In genomic region chr3L:6312029-6312623, dm6 we compare ENCODE assay signal across 4 fruit fly cellular contexts.
TF ChIP-seq lines count a peak whose summit lies in the region.

No protein-coding gene starts in this region.

- TF ChIP-seq CTCF in whole organism, embryonic (GFP tag; optimal IDR thresholded peaks at IDR 0.05; lab: Kevin White, UChicago): no peak

TF ChIP-seq in whole organism, embryonic, 481 proteins besides CTCF, POLR2A, EP300 and RAD21 (continues in another document):
- TF ChIP-seq Hand (GFP tag; optimal IDR thresholded peaks at IDR 0.05; lab: Kevin White, UChicago) (no peak), gem (tag; optimal IDR thresholded peaks at IDR 0.05; lab: Kevin White, UChicago) (peak; percentile 34), CG2875 (GFP tag; optimal IDR thresholded peaks at IDR 0.05; lab: Kevin White, UChicago) (peak; percentile 15), phol (tag; optimal IDR thresholded peaks at IDR 0.05; lab: Kevin White, UChicago) (peak; percentile 9), CG31441 (GFP tag; IDR thresholded peaks at IDR 0.05; lab: Robert Waterston, UW) (0 out of 2 replicates have a peak, but pooled peaks have one; percentile 11), Xrp1 (GFP tag; IDR thresholded peaks at IDR 0.05; lab: Robert Waterston, UW) (peak; percentile 34; the same call in 1 of the 2 replicates), CG1603 (tag; optimal IDR thresholded peaks at IDR 0.05; lab: Kevin White, UChicago) (peak; percentile 11), zf30C (GFP tag; optimal IDR thresholded peaks at IDR 0.05; lab: Kevin White, UChicago) (peak; percentile 3), Kr (GFP tag; optimal IDR thresholded peaks at IDR 0.05; lab: Kevin White, UChicago) (peak; percentile 47), sens (GFP tag; lab: Kevin White, UChicago) (peak; percentile 58), Med (GFP tag; lab: Kevin White, UChicago) (peak; percentile 31), Taf1 (GFP tag; IDR thresholded peaks at IDR 0.05; lab: Robert Waterston, UW) (no peak), CG9437 (GFP tag; optimal IDR thresholded peaks at IDR 0.05; lab: Kevin White, UChicago) (no peak), dmrt11E (tag; optimal IDR thresholded peaks at IDR 0.05; lab: Kevin White, UChicago) (peak; percentile 32), CG3726 (GFP tag; IDR thresholded peaks at IDR 0.05; lab: Robert Waterston, UW) (0 out of 3 replicates have a peak, but pooled peaks have one; percentile 43), CG2202 (tag; optimal IDR thresholded peaks at IDR 0.05; lab: Kevin White, UChicago) (peak; percentile 25), klu (GFP tag; IDR thresholded peaks at IDR 0.05; lab: Robert Waterston, UW) (no peak), CG9727 (GFP tag; optimal IDR thresholded peaks at IDR 0.05; lab: Kevin White, UChicago) (peak; percentile 36), CG42726 (GFP tag; IDR thresholded peaks at IDR 0.05; lab: Robert Waterston, UW; ENCODE audit: partially characterized antibody) (no peak), CG14710 (tag; optimal IDR thresholded peaks at IDR 0.05; lab: Kevin White, UChicago) (peak; percentile 13), CG10979 (tag; optimal IDR thresholded peaks at IDR 0.05; lab: Kevin White, UChicago) (peak; percentile 16), trem (tag; optimal IDR thresholded peaks at IDR 0.05; lab: Kevin White, UChicago) (peak; percentile 3)

TF ChIP-seq in whole organism, prepupa, 60 proteins besides CTCF, POLR2A, EP300 and RAD21 (continues in another document):
- TF ChIP-seq achi (GFP tag; optimal IDR thresholded peaks at IDR 0.05; lab: Kevin White, UChicago) (no peak), CG11294 (GFP tag; IDR thresholded peaks at IDR 0.05; lab: Robert Waterston, UW) (no peak), Gug (GFP tag; IDR thresholded peaks at IDR 0.05; lab: Robert Waterston, UW) (no peak), CG4318 (GFP tag; optimal IDR thresholded peaks at IDR 0.05; lab: Kevin White, UChicago) (no peak), Eip75B (GFP tag; optimal IDR thresholded peaks at IDR 0.05; lab: Kevin White, UChicago) (peak; percentile 5), Lpt (GFP tag; optimal IDR thresholded peaks at IDR 0.05; lab: Kevin White, UChicago) (no peak), CG7368 (GFP tag; optimal IDR thresholded peaks at IDR 0.05; lab: Kevin White, UChicago) (no peak), spab (GFP tag; optimal IDR thresholded peaks at IDR 0.05; lab: Kevin White, UChicago) (peak; percentile 2), CG16779 (tag; optimal IDR thresholded peaks at IDR 0.05; lab: Kevin White, UChicago) (no peak), CG6854 (GFP tag; optimal IDR thresholded peaks at IDR 0.05; lab: Kevin White, UChicago) (no peak), Smox (GFP tag; optimal IDR thresholded peaks at IDR 0.05; lab: Kevin White, UChicago) (peak; percentile 2), CG15336 (GFP tag; IDR thresholded peaks at IDR 0.05; lab: Robert Waterston, UW) (no peak), vri (GFP tag; optimal IDR thresholded peaks at IDR 0.05; lab: Kevin White, UChicago) (no peak), Hr38 (GFP tag; optimal IDR thresholded peaks at IDR 0.05; lab: Kevin White, UChicago) (no peak), acj6 (GFP tag; optimal IDR thresholded peaks at IDR 0.05; lab: Kevin White, UChicago) (no peak), fd85E (GFP tag; optimal IDR thresholded peaks at IDR 0.05; lab: Kevin White, UChicago) (no peak), CG8119 (GFP tag; IDR thresholded peaks at IDR 0.05; lab: Robert Waterston, UW) (no peak), Ets96B (tag; optimal IDR thresholded peaks at IDR 0.05; lab: Kevin White, UChicago) (peak; percentile 42), CG6276 (GFP tag; optimal IDR thresholded peaks at IDR 0.05; lab: Kevin White, UChicago) (no peak), fkh (GFP tag; optimal IDR thresholded peaks at IDR 0.05; lab: Kevin White, UChicago) (no peak), Blimp-1 (GFP tag; optimal IDR thresholded peaks at IDR 0.05; lab: Kevin White, UChicago) (no peak), CG6808 (GFP tag; optimal IDR thresholded peaks at IDR 0.05; lab: Kevin White, UChicago) (no peak), Sox15 (GFP tag; optimal IDR thresholded peaks at IDR 0.05; lab: Kevin White, UChicago) (no peak), CG9139 (GFP tag; optimal IDR thresholded peaks at IDR 0.05; lab: Kevin White, UChicago) (no peak), Eip78C (GFP tag; lab: Kevin White, UChicago) (peak; percentile 90), CG8319 (GFP tag; optimal IDR thresholded peaks at IDR 0.05; lab: Kevin White, UChicago) (no peak)

TF ChIP-seq in whole organism, pupa, 21 proteins besides CTCF, POLR2A, EP300 and RAD21:
- no peak for TF ChIP-seq Pif1B (GFP tag; optimal IDR thresholded peaks at IDR 0.05; lab: Kevin White, UChicago)
- peak; percentile 18 for TF ChIP-seq Snoo (tag; optimal IDR thresholded peaks at IDR 0.05; lab: Kevin White, UChicago)
- peak; percentile 35 for TF ChIP-seq CG15710 (tag; optimal IDR thresholded peaks at IDR 0.05; lab: Kevin White, UChicago)
- TF ChIP-seq CG4496 (GFP tag; IDR thresholded peaks at IDR 0.05; lab: Robert Waterston, UW): no peak
- peak; percentile 35 for TF ChIP-seq CG17806 (tag; optimal IDR thresholded peaks at IDR 0.05; lab: Kevin White, UChicago)
- TF ChIP-seq CG9948 (tag; optimal IDR thresholded peaks at IDR 0.05; lab: Kevin White, UChicago): peak; percentile 44
- TF ChIP-seq fd96Ca (GFP tag; IDR thresholded peaks at IDR 0.05; lab: Robert Waterston, UW): no peak
- TF ChIP-seq CG14655 (GFP tag; optimal IDR thresholded peaks at IDR 0.05; lab: Kevin White, UChicago): peak; percentile 35
- TF ChIP-seq CG8159 (tag; optimal IDR thresholded peaks at IDR 0.05; lab: Kevin White, UChicago): peak; percentile 62
- TF ChIP-seq CG8301 (tag; optimal IDR thresholded peaks at IDR 0.05; lab: Kevin White, UChicago): peak; percentile 28

TF ChIP-seq in whole organism, wandering third instar larva, 38 proteins besides CTCF, POLR2A, EP300 and RAD21:
- no peak for TF ChIP-seq N (GFP tag; optimal IDR thresholded peaks at IDR 0.05; lab: Kevin White, UChicago)
- TF ChIP-seq sage (GFP tag; optimal IDR thresholded peaks at IDR 0.05; lab: Kevin White, UChicago): no peak
- TF ChIP-seq rgr (GFP tag; optimal IDR thresholded peaks at IDR 0.05; lab: Kevin White, UChicago): no peak
- peak; percentile 29 for TF ChIP-seq HLH106 (tag; optimal IDR thresholded peaks at IDR 0.05; lab: Kevin White, UChicago)
- peak; percentile 8 for TF ChIP-seq woc (GFP tag; optimal IDR thresholded peaks at IDR 0.05; lab: Kevin White, UChicago)
- no peak for TF ChIP-seq usp (GFP tag; optimal IDR thresholded peaks at IDR 0.05; lab: Kevin White, UChicago)
- TF ChIP-seq Dfd (GFP tag; optimal IDR thresholded peaks at IDR 0.05; lab: Kevin White, UChicago): no peak
- peak; percentile 31 for TF ChIP-seq dmrt93B (GFP tag; optimal IDR thresholded peaks at IDR 0.05; lab: Kevin White, UChicago)
- peak; percentile 26 for TF ChIP-seq ey (GFP tag; optimal IDR thresholded peaks at IDR 0.05; lab: Kevin White, UChicago)
- TF ChIP-seq Abd-B (GFP tag; optimal IDR thresholded peaks at IDR 0.05; lab: Kevin White, UChicago): no peak
- TF ChIP-seq lola (GFP tag; optimal IDR thresholded peaks at IDR 0.05; lab: Kevin White, UChicago): no peak
- TF ChIP-seq Mio (GFP tag; optimal IDR thresholded peaks at IDR 0.05; lab: Kevin White, UChicago): no peak
- TF ChIP-seq fru (GFP tag; optimal IDR thresholded peaks at IDR 0.05; lab: Kevin White, UChicago): peak; percentile 71
- TF ChIP-seq br (GFP tag; optimal IDR thresholded peaks at IDR 0.05; lab: Kevin White, UChicago): no peak
- peak; percentile 56 for TF ChIP-seq Sp1 (GFP tag; optimal IDR thresholded peaks at IDR 0.05; lab: Kevin White, UChicago)
- peak; percentile 20 for TF ChIP-seq h (GFP tag; optimal IDR thresholded peaks at IDR 0.05; lab: Kevin White, UChicago)
- no peak for TF ChIP-seq Hnf4 (GFP tag; optimal IDR thresholded peaks at IDR 0.05; lab: Kevin White, UChicago)
- no peak for TF ChIP-seq dl (GFP tag; optimal IDR thresholded peaks at IDR 0.05; lab: Kevin White, UChicago; ENCODE audit: insufficient read depth in 1 of 2, partially characterized antibody in 2 of 2)
- TF ChIP-seq sv (GFP tag; optimal IDR thresholded peaks at IDR 0.05; lab: Kevin White, UChicago): no peak
- no peak for TF ChIP-seq tai (GFP tag; optimal IDR thresholded peaks at IDR 0.05; lab: Kevin White, UChicago)
- TF ChIP-seq dsf (GFP tag; optimal IDR thresholded peaks at IDR 0.05; lab: Kevin White, UChicago; ENCODE audit: borderline replicate concordance): no peak
- TF ChIP-seq Dif (GFP tag; optimal IDR thresholded peaks at IDR 0.05; lab: Kevin White, UChicago; ENCODE audit: partially characterized antibody): no peak
- TF ChIP-seq Myc (optimal IDR thresholded peaks at IDR 0.05; lab: Kevin White, UChicago): no peak
- TF ChIP-seq GATAd (GFP tag; optimal IDR thresholded peaks at IDR 0.05; lab: Kevin White, UChicago): no peak
- TF ChIP-seq foxo (GFP tag; optimal IDR thresholded peaks at IDR 0.05; lab: Kevin White, UChicago): peak in 1 of 2 experiments; percentile 67
- no peak for TF ChIP-seq CG9705 (GFP tag; optimal IDR thresholded peaks at IDR 0.05; lab: Kevin White, UChicago)
- TF ChIP-seq jim (GFP tag; optimal IDR thresholded peaks at IDR 0.05; lab: Kevin White, UChicago): no peak
- no peak for TF ChIP-seq Vsx2 (GFP tag; optimal IDR thresholded peaks at IDR 0.05; lab: Kevin White, UChicago; ENCODE audit: partially characterized antibody)
- peak; percentile 3 for TF ChIP-seq psq (GFP tag; optimal IDR thresholded peaks at IDR 0.05; lab: Kevin White, UChicago)
- TF ChIP-seq OdsH (GFP tag; optimal IDR thresholded peaks at IDR 0.05; lab: Kevin White, UChicago): peak; percentile 10
- no peak for TF ChIP-seq Jra (GFP tag; optimal IDR thresholded peaks at IDR 0.05; lab: Kevin White, UChicago)
